Fruit fly (Drosophila melanogaster) Kc167 (cell line): Measurements from ENCODE around the gene Fum4.

Source experiments
- Myc ChIP-seq: fragments of >200 bp; optimal IDR thresholded peaks from 2 replicates; lab custom pipeline; 2017; ENCODE audit warnings: missing external identifiers
- Sin3A ChIP-seq: fragments of >200 bp; optimal IDR thresholded peaks from 2 replicates; lab custom pipeline; 2018; ENCODE audit warnings: missing external identifiers
- h ChIP-seq: fragments of >200 bp; optimal IDR thresholded peaks from 3 replicates; lab custom pipeline; 2018; ENCODE audit warnings: missing external identifiers
- insv ChIP-seq: fragments of >200 bp; optimal IDR thresholded peaks from 3 replicates; lab custom pipeline; 2018; ENCODE audit warnings: missing external identifiers
- psq ChIP-seq: fragments of >200 bp; optimal IDR thresholded peaks from 2 replicates; lab custom pipeline; 2017; ENCODE audit warnings: missing external identifiers
- ttk ChIP-seq: sonication (Bioruptor generic); optimal IDR thresholded peaks from 2 replicates; lab custom pipeline; 2017; ENCODE audit warnings: missing external identifiers

The Fum4 gene

DNA sequence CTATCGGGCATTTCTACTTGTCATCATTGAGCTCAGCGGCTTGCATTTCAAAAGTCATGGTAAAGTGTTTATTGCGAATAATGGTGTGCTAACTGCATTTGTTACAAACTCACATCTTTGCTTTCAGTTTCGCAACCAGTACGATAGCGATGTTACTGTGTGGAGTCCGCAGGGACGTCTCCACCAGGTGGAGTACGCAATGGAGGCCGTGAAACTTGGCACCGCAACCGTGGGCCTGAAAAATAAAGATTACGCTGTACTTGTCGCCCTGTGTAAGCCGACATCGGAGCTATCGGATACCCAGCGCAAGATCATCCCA, 30.1 kb upstream of the Fum4 start:
- TF ChIP-seq psq (lab: Kevin White, UChicago) (no peak), Sin3A (lab: Kevin White, UChicago) (no peak), ttk (lab: Kevin White, UChicago) (no peak), h (lab: Kevin White, UChicago) (no peak), insv (lab: Kevin White, UChicago) (no peak), Myc (lab: Kevin White, UChicago) (no peak)

DNA sequence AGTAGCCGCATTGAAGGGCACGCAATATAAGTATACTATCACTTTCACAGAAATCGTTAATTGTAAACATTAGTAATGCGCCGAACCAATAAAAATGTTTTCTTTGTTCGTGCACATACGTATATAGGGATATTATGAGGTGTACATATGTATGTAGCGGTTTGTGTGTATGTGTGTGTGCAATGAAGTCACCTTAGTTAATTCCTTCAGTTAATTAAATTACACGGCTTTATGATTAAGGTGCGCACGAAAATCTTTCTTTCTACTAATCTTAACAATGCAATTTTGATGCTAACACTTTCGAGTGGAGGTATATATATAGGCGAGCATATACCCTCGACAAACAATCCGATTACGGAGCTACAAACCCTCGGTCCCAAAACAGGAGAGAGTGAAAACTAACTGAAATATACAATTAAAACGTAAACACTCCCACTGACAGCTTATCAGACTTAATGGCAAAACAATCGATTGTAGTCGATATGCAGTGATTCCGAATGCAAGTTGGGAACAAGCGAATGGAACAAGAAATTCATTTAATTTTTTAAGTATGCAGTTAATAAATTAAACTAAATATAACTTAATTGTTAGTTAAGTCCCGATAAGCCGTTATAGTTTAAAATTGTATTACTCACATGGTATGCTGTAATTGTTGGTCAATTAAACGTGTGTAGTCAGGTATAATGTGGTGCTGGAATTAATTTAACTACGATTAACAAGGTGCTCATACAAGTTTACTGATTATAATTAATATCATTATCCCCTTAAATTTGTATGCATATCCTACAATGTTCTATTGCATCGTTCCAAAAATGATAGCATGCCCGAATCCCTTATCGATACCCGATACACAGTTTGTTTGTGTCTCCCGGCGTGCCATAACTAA, 29.4 kb upstream of the Fum4 start, which contains the start of the genes Npc1a and Prosalpha6:
TSS of gene Npc1a (minus strand) at position 716 of the 886 bp plus-strand sequence.
TSS of gene Prosalpha6 (plus strand) at position 851 of the 886 bp plus-strand sequence.
- no peak for TF ChIP-seq Myc (lab: Kevin White, UChicago)
- no peak for TF ChIP-seq insv (lab: Kevin White, UChicago)
- no peak for TF ChIP-seq ttk (lab: Kevin White, UChicago)
- TF ChIP-seq psq (lab: Kevin White, UChicago): no peak
- TF ChIP-seq h (lab: Kevin White, UChicago): no peak
- TF ChIP-seq Sin3A (lab: Kevin White, UChicago): no peak

DNA sequence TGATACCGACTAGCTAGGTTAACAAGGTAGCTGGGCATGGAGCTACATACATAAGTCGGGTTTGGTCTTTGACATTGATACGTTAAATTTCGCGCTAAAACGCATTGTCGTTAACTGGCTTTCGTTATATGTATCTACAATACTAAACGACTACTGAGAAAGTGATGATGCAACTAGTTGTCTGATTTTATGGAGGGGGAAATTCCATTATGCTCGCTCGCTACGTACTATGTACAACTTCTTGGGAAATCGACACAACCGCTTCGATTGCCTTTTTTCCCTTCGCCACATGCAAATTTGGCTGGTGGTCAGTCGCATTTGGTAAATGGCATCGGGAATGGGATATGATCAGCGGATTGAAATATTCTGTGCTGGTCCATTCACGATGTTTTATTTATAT, 28.7 kb upstream of the Fum4 start:
- TF ChIP-seq ttk (lab: Kevin White, UChicago) (no peak), Myc (lab: Kevin White, UChicago) (no peak), insv (lab: Kevin White, UChicago) (no peak), psq (lab: Kevin White, UChicago) (no peak), Sin3A (lab: Kevin White, UChicago) (no peak), h (lab: Kevin White, UChicago) (no peak)

DNA sequence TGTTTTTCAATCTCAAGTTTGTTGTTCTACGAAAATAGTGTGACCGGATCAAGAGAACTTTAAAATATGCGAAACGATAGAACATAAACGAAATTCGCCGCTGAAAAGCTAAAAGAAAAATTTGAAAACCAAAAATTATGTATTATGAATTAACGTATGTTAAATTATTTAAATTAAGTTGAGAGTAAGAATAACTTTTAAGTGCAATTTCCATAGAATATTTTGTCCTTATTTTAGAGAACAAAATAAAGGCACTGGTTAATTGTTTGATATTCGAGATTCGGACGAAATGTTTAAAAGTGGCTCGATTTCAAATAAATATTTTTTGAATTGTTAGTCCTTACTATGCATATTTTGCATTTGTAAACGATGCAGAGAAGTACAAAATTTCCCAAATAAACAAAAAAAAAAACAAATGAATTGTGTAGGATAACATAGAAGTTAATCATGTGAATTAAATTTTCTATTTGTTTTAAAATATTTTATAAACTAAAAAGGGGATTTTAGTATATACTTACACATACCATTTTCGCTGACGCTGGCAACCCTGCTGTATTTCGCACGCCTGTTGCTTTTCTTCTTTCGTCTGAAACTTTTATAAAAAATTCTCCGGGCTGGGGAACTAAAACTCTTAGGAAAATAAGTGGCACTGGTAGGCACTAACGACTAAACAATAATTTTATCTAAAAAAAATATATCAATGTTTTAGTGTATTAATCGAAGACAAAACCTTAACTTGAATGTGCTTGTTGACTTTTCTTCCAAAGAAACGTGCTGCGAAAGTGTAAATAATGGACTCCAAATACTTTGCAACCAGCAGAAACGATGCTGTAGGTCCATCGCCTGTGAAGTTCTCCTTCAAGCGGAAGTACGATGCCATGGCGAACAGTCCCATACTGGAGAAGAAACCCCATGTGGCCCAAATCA, 19.6 kb upstream of the Fum4 start, which contains the start of the genes CG5727 and ath:
TSS of gene CG5727 (minus strand) at position 51 of the 927 bp plus-strand sequence.
TSS of gene ath (plus strand) at position 513 of the 927 bp plus-strand sequence.
- TF ChIP-seq Myc (lab: Kevin White, UChicago): no peak
- no peak for TF ChIP-seq ttk (lab: Kevin White, UChicago)
- TF ChIP-seq Sin3A (lab: Kevin White, UChicago): no peak
- no peak for TF ChIP-seq insv (lab: Kevin White, UChicago)
- no peak for TF ChIP-seq psq (lab: Kevin White, UChicago)
- no peak for TF ChIP-seq h (lab: Kevin White, UChicago)

DNA sequence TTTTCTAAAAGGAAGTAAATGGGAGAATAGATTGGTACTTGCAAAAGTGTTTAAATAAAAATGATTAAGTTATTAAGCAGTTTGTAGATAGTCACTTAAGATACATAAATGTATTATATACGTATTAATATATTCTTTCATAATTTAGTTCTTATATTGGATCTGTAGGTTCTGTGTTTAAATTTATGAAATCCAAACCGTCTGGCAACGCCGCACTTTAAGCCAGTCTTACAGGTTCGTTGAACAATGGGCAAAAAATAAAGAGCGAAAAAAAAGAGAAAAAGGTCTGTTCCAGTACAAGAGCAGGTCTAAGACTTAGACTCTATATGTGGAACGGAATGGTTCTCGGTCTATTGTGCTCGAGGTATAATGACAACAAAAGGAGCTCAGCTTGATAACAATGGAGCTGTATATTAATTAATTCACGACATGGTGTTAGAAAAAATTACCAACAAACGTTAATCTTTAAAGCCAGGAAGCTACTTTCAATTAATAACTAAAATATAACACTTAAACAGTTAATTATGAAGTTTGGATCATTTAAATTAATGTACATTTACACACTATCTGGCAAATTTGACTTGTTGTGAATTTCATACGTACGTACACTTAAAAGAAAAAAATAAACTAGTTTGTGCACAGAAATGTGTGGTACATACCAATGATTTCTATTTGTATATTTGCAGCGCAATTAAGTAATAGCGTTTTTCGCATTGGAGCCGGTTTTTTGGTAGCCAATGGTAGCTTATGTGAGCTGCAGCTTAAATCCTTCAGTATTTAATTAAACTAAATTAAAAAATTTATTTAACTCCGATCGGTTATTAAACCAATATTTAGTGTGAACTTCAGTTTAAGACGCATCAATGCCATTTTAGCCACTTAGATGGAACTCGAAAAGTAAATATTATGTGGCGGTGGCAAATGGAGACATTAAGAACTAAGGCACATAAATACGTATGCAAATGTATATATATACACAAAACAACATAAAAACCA, 17.8 kb upstream of the Fum4 start, which contains the start of gene CG5731:
TSS of gene CG5731 (minus strand) at position 946 of the 996 bp plus-strand sequence.
- TF ChIP-seq Myc (lab: Kevin White, UChicago): no peak
- no peak for TF ChIP-seq psq (lab: Kevin White, UChicago)
- TF ChIP-seq Sin3A (lab: Kevin White, UChicago): no peak
- no peak for TF ChIP-seq ttk (lab: Kevin White, UChicago)
- TF ChIP-seq insv (lab: Kevin White, UChicago): no peak
- TF ChIP-seq h (lab: Kevin White, UChicago): no peak

DNA sequence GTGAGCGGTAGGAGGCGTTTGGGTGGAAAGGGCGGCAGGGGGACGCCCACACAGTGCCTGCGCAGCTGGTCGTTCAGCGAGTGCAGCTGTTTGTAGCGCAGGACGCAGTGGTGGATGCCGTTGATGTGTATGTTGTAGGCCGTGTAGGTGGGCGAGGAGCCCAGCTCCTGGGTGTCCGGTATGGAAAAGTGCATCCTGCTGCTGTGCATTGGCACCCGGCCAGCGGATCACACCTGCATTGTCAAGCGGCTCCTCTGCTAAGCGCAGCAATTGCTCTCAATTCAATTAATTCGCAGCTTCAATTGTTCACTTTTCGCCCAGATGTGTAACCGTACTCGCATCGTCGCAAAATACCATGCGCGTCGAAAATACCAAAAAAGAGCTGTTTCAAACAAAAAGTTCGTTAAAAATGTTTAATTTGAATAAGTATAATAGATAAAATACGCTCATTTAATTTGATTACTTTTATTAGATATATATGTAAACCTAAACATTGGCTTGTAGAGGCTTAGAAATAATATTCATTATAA, 15.4 kb upstream of the Fum4 start, which contains the start of gene Snx17:
TSS of gene Snx17 (minus strand) at position 329 of the 530 bp plus-strand sequence.
- TF ChIP-seq ttk (lab: Kevin White, UChicago) (no peak), h (lab: Kevin White, UChicago) (no peak), insv (lab: Kevin White, UChicago) (no peak), Sin3A (lab: Kevin White, UChicago) (no peak), Myc (lab: Kevin White, UChicago) (no peak), psq (lab: Kevin White, UChicago) (no peak)

DNA sequence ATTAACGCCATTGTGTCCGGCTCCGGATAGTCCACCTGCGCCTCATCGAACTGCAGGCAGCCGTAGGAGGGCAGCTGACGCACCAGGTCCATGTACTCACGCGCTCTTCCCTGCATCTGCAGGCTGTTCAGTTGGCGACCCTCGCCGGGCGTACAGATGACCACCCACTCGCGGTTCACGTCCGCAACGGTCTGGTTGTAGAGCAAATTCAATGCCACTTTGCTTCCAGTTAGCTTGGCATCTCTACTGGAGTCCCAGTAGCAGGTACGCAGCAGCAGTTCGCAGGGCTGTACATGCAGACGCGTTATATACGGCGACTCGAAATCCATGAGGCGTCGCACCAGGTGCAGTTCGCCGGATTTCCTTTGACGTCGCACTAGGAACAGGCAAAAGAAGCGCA, 14.6 kb upstream of the Fum4 start:
- peak; percentile 87 for TF ChIP-seq ttk (lab: Kevin White, UChicago)
- TF ChIP-seq h (lab: Kevin White, UChicago): no peak

DNA sequence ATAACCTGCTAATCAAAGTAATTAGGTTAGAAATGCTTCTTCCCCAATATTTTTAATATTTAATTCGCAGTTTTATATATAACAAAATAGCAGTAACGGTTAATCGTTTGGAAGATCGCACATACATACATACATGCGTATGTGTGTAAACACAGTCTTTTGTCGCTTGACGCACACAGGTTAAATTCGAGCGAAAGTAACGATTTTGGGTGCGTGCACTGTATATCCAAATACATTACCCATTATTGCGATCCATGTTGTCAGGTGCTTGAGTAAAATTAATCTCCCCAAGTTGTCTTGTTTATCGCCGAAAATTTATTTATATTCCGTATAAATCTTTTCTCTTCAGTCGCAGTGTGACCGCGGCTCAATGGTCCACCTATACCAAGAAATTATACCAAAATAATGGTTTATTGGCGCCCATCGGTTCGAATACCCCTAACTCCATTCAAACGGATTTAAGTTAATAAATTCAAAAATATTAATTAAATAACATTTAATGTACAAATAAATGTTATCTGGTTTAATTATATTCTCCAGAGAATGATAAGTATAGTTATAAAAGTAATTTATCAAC, 12.7 kb upstream of the Fum4 start, which contains the start of gene CG34159:
TSS of gene CG34159 (minus strand) at position 385 of the 577 bp plus-strand sequence.
- TF ChIP-seq Myc (lab: Kevin White, UChicago) (no peak), insv (lab: Kevin White, UChicago) (no peak), ttk (lab: Kevin White, UChicago) (no peak), psq (lab: Kevin White, UChicago) (no peak), Sin3A (lab: Kevin White, UChicago) (no peak), h (lab: Kevin White, UChicago) (no peak)

DNA sequence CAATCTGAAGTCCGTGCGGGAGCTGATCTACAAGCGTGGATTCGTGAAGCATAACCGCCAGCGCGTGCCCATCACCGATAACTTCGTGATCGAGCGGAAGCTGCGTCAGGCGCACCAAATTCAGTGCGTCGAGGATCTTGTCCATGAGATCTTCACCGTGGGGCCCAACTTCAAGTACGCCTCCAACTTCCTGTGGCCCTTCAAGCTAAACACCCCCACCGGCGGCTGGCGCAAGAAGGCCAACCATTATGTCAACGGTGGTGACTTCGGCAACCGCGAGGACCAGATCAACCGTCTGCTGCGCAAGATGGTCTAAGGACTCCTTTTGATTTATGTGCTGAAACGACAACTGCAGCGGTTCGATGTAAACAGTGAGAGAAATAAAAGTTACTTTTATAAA, 10.4 kb upstream of the Fum4 start:
- no peak for TF ChIP-seq Myc (lab: Kevin White, UChicago)
